Fruit fly (Drosophila melanogaster): ENCODE data around the gene sqz.

Gene sqz

DNA sequence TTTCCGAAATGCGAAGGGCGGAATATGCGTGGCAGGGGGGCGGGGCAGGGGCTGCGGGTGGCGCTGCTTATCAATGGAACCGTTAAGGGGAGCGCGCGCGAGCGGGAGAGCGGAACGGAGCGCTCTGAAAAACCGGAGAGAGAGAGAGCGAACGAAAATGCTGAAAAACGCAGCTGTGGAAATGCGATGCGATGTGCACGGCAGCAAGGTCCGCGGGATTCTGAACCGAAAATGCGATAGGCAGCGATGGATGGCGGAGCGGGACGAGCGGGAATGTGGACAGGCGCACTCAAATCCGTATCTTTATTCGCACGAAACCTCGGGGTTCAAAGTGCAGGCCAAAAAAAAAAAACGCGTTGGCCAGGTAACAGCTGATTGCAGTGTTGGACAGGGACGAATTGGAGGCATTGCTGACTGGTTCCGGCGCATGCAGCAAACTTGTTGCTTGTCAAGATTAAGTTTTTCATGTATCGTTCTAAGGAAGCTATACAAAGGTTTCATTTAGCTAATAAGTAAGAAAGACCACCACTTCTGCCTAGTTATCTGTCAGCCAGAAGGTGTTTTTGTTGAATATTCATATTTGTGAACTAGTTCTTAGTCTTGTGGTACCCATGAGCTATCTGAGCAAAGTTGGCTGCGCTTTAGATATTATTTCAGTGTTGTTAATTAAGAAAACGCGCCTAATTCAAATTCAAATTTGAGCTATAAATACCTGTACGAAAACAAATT, 16.3 kb upstream of the sqz start, which contains the start of gene Ppcs (continued):
- TF ChIP-seq Doc2 (GFP tag; IDR thresholded peaks at IDR 0.05), result no peak
- peak; percentile 20 for TF ChIP-seq CG17912 (GFP tag; optimal IDR thresholded peaks at IDR 0.05)
- TF ChIP-seq lmd (GFP tag; IDR thresholded peaks at IDR 0.05), result peak; percentile 60
- peak; percentile 26 for TF ChIP-seq zen (tag; optimal IDR thresholded peaks at IDR 0.05)
- peak; percentile 50 for TF ChIP-seq HLHmδ (GFP tag; optimal IDR thresholded peaks at IDR 0.05)
- TF ChIP-seq dmrt99B (tag; optimal IDR thresholded peaks at IDR 0.05), result peak; percentile 25
- TF ChIP-seq CG12659 (GFP tag; optimal IDR thresholded peaks at IDR 0.05), result peak; percentile 88
- peak; percentile 27; the same call in 1 of the 3 replicates for TF ChIP-seq CG11456 (GFP tag; IDR thresholded peaks at IDR 0.05)
- peak; percentile 34 for TF ChIP-seq CG10274 (GFP tag; optimal IDR thresholded peaks at IDR 0.05)
- TF ChIP-seq grn (GFP tag; optimal IDR thresholded peaks at IDR 0.05), result no peak
- no peak for TF ChIP-seq zf30C (GFP tag; optimal IDR thresholded peaks at IDR 0.05)
- TF ChIP-seq sug (tag; optimal IDR thresholded peaks at IDR 0.05), result peak; percentile 75
- peak; percentile 43 for TF ChIP-seq CG10979 (tag; optimal IDR thresholded peaks at IDR 0.05)
- peak; percentile 32 for TF ChIP-seq CG4820 (GFP tag; optimal IDR thresholded peaks at IDR 0.05)
- TF ChIP-seq CG10431 (GFP tag; optimal IDR thresholded peaks at IDR 0.05), result peak; percentile 78
- peak; percentile 61 for TF ChIP-seq repo (GFP tag; optimal IDR thresholded peaks at IDR 0.05)
- TF ChIP-seq ssp (GFP tag; IDR thresholded peaks at IDR 0.05), result 0 out of 2 replicates have a peak, but pooled peaks have one; percentile 17
- no peak for TF ChIP-seq Dip2 (GFP tag; IDR thresholded peaks at IDR 0.05)
- TF ChIP-seq Fer2 (tag; optimal IDR thresholded peaks at IDR 0.05), result peak; percentile 50
- peak; percentile 50 for TF ChIP-seq Abd-B (GFP tag; optimal IDR thresholded peaks at IDR 0.05)
- peak; percentile 39 for TF ChIP-seq Hr3 (GFP tag; optimal IDR thresholded peaks at IDR 0.05)
- peak; percentile 57 for TF ChIP-seq az2 (GFP tag; optimal IDR thresholded peaks at IDR 0.05)
- peak in 1 of 3 experiments; percentile 50 for TF ChIP-seq lola (GFP tag; optimal IDR thresholded peaks at IDR 0.05)
- peak; percentile 20 for TF ChIP-seq unpg (GFP tag; optimal IDR thresholded peaks at IDR 0.05)
- no peak for TF ChIP-seq prd (optimal IDR thresholded peaks at IDR 0.05)
- TF ChIP-seq prd (GFP tag; IDR thresholded peaks at IDR 0.05), result 0 out of 3 replicates have a peak, but pooled peaks have one; percentile 33
- TF ChIP-seq CG15696 (tag; optimal IDR thresholded peaks at IDR 0.05), result peak; percentile 17
- no peak for TF ChIP-seq CG5245 (GFP tag; optimal IDR thresholded peaks at IDR 0.05)
- TF ChIP-seq CG18599 (GFP tag; optimal IDR thresholded peaks at IDR 0.05), result peak; percentile 68
- TF ChIP-seq ERR (GFP tag; optimal IDR thresholded peaks at IDR 0.05), result peak; percentile 35
- peak; percentile 54 for TF ChIP-seq grau (tag; optimal IDR thresholded peaks at IDR 0.05)
- peak; percentile 69 for TF ChIP-seq eyg (GFP tag; optimal IDR thresholded peaks at IDR 0.05)
- peak; percentile 62 for TF ChIP-seq gcm2 (GFP tag; optimal IDR thresholded peaks at IDR 0.05)
- peak; percentile 65 for TF ChIP-seq Drgx (GFP tag; IDR thresholded peaks at IDR 0.05)
- TF ChIP-seq ewg (GFP tag; optimal IDR thresholded peaks at IDR 0.05), result peak; percentile 84
- TF ChIP-seq croc (GFP tag; conservative IDR thresholded peaks at IDR 0.05), result peak; percentile 13; the same call in 1 of the 3 replicates
- TF ChIP-seq zen2 (GFP tag; IDR thresholded peaks at IDR 0.05; ENCODE audit: partially characterized antibody), result peak; percentile 62; the same call in 2 of the 3 replicates
- TF ChIP-seq CG6272 (GFP tag; IDR thresholded peaks at IDR 0.05), result no peak
- TF ChIP-seq CG7556 (GFP tag; optimal IDR thresholded peaks at IDR 0.05), result peak; percentile 57
- no peak for TF ChIP-seq CG7372 (GFP tag; IDR thresholded peaks at IDR 0.05)
- TF ChIP-seq CG31441 (GFP tag; IDR thresholded peaks at IDR 0.05), result peak; percentile 64
- TF ChIP-seq CG12299 (tag; optimal IDR thresholded peaks at IDR 0.05), result peak; percentile 20
- peak; percentile 23 for TF ChIP-seq CG3407 (GFP tag; optimal IDR thresholded peaks at IDR 0.05)
- TF ChIP-seq Ptx1 (GFP tag; IDR thresholded peaks at IDR 0.05), result peak; percentile 55; the same call in 1 of the 2 replicates
- TF ChIP-seq Stat92E (GFP tag; optimal IDR thresholded peaks at IDR 0.05), result peak in 1 of 3 experiments; percentile 24
- peak; percentile 69 for TF ChIP-seq CG9727 (GFP tag; optimal IDR thresholded peaks at IDR 0.05)
- no peak for TF ChIP-seq Usf (GFP tag; optimal IDR thresholded peaks at IDR 0.05)
- TF ChIP-seq CG7271 (tag; optimal IDR thresholded peaks at IDR 0.05), result no peak

All from whole organism, embryonic.